Worm (Caenorhabditis elegans) whole organism, dauer: ENCODE measurements around the gene F55A4.7.

ENCODE experiments used
- unc-62 ChIP-seq: sonication (generic microtip); optimal IDR thresholded peaks from 2 replicates; lab custom pipeline; 2017; ENCODE audit warnings: missing biosample characterization, missing genetic modification reagents, missing genetic modification characterization

Gene F55A4.7

ce11 chrX:992650-993403 lies 45.4 kb downstream of the F55A4.7 start:
- TF ChIP-seq unc-62, result no peak

- TF ChIP-seq unc-62, result no peak
Measured at ce11 chrX:991274-991673, 47.0 kb downstream of the F55A4.7 start, which contains the start of the genes C09E10.3 and dgk-1. Gene C09E10.3 (minus strand): TSS chrX:991374. Gene dgk-1 (minus strand): TSS chrX:991456.
